Worm (Caenorhabditis elegans) whole organism, mixed stage, embryonic: ENCODE data around the gene spr-1.

Experiments used
- M03D4.4 ChIP-seq: sonication (generic microtip); optimal IDR thresholded peaks from 2 replicates; lab custom pipeline; 2017; ENCODE audit warnings: mild to moderate bottlenecking, missing genetic modification characterization, missing compliant biosample characterization
- bed-3 ChIP-seq: fragments of 200-800 bp; sonication (Bioruptor generic); optimal IDR thresholded peaks from 3 replicates; lab custom pipeline; 2018; ENCODE audit warnings: mild to moderate bottlenecking, missing genetic modification characterization, moderate library complexity, missing compliant biosample characterization
- blmp-1 ChIP-seq: fragments of 150-350 bp; optimal IDR thresholded peaks from 2 replicates; lab custom pipeline; 2014; ENCODE audit warnings: missing biosample characterization, missing genetic modification characterization
- ceh-39 ChIP-seq: fragments of 150-350 bp; optimal IDR thresholded peaks from 2 replicates; lab custom pipeline; 2014; ENCODE audit warnings: missing biosample characterization, missing genetic modification characterization
- ces-1 ChIP-seq: fragments of 150-350 bp; optimal IDR thresholded peaks from 2 replicates; lab custom pipeline; 2014; ENCODE audit warnings: missing biosample characterization, missing genetic modification reagents, missing genetic modification characterization
- cnd-1 ChIP-seq: fragments of 200-800 bp; sonication (Bioruptor generic); optimal IDR thresholded peaks from 2 replicates; lab custom pipeline; 2018; ENCODE audit warnings: mild to moderate bottlenecking, missing genetic modification characterization, missing compliant biosample characterization
- drap-1 ChIP-seq: fragments of 200-800 bp; sonication (Bioruptor generic); optimal IDR thresholded peaks from 3 replicates; lab custom pipeline; 2018; ENCODE audit warnings: mild to moderate bottlenecking, missing genetic modification characterization, missing compliant biosample characterization
- elt-1 ChIP-seq: sonication (generic microtip); optimal IDR thresholded peaks from 2 replicates; lab custom pipeline; 2017; ENCODE audit warnings: missing genetic modification characterization, mild to moderate bottlenecking, missing compliant biosample characterization, antibody characterized with exemption, moderate library complexity, borderline replicate concordance; ENCODE audit not compliant: insufficient read depth
- elt-3 ChIP-seq: fragments of 150-350 bp; optimal IDR thresholded peaks from 2 replicates; lab custom pipeline; 2014; ENCODE audit warnings: missing biosample characterization, missing genetic modification characterization
- flh-1 ChIP-seq: fragments of 200-800 bp; sonication (Bioruptor generic); optimal IDR thresholded peaks from 2 replicates; lab custom pipeline; 2018; ENCODE audit warnings: mild to moderate bottlenecking, missing genetic modification characterization, moderate library complexity, missing compliant biosample characterization
- hlh-1 ChIP-seq: fragments of 150-350 bp; optimal IDR thresholded peaks from 2 replicates; lab custom pipeline; 2014; ENCODE audit warnings: missing biosample characterization, missing genetic modification reagents, missing genetic modification characterization
- lin-13 ChIP-seq: fragments of 150-350 bp; optimal IDR thresholded peaks from 2 replicates; lab custom pipeline; 2014; ENCODE audit warnings: missing biosample characterization, missing genetic modification characterization
- lin-32 ChIP-seq: fragments of 200-800 bp; sonication (Bioruptor generic); optimal IDR thresholded peaks from 2 replicates; lab custom pipeline; 2018; ENCODE audit warnings: mild to moderate bottlenecking, missing genetic modification characterization, missing compliant biosample characterization
- mab-5 ChIP-seq: fragments of 150-350 bp; optimal IDR thresholded peaks from 2 replicates; lab custom pipeline; 2014; ENCODE audit warnings: missing biosample characterization, missing genetic modification characterization
- mep-1 ChIP-seq: fragments of 150-350 bp; optimal IDR thresholded peaks from 2 replicates; lab custom pipeline; 2017; ENCODE audit warnings: missing biosample characterization, missing genetic modification reagents, missing genetic modification characterization, inconsistent platforms
- mls-2 ChIP-seq: sonication (generic microtip); optimal IDR thresholded peaks from 2 replicates; lab custom pipeline; 2016; ENCODE audit warnings: mild to moderate bottlenecking, missing genetic modification characterization, moderate library complexity, missing compliant biosample characterization
- nhr-12 ChIP-seq: fragments of 150-350 bp; optimal IDR thresholded peaks from 2 replicates; lab custom pipeline; 2014; ENCODE audit warnings: missing biosample characterization, missing genetic modification characterization
- nhr-2 ChIP-seq: fragments of 150-350 bp; optimal IDR thresholded peaks from 2 replicates; lab custom pipeline; 2014; ENCODE audit warnings: missing biosample characterization, missing genetic modification characterization
- nhr-237 ChIP-seq: fragments of 150-350 bp; optimal IDR thresholded peaks from 2 replicates; lab custom pipeline; 2014; ENCODE audit warnings: missing biosample characterization, missing genetic modification characterization
- nhr-28 ChIP-seq: fragments of 150-350 bp; optimal IDR thresholded peaks from 2 replicates; lab custom pipeline; 2014; ENCODE audit warnings: missing biosample characterization, missing genetic modification characterization
- nhr-76 ChIP-seq: sonication (generic microtip); optimal IDR thresholded peaks from 2 replicates; lab custom pipeline; 2017; ENCODE audit warnings: missing biosample characterization, missing genetic modification characterization
- pha-4 ChIP-seq: fragments of 150-350 bp; optimal IDR thresholded peaks from 2 replicates; lab custom pipeline; 2018; ENCODE audit warnings: missing biosample characterization, missing genetic modification reagents, missing genetic modification characterization
- sem-2 ChIP-seq: fragments of 200-800 bp; sonication (Bioruptor generic); optimal IDR thresholded peaks from 2 replicates; lab custom pipeline; 2018; ENCODE audit warnings: mild to moderate bottlenecking, missing genetic modification characterization, missing compliant biosample characterization
- snpc-4 ChIP-seq: fragments of 150-350 bp; optimal IDR thresholded peaks from 2 replicates; lab custom pipeline; 2014; ENCODE audit warnings: missing biosample characterization, missing genetic modification characterization
- sptf-1 ChIP-seq: sonication (generic microtip); optimal IDR thresholded peaks from 2 replicates; lab custom pipeline; 2017; ENCODE audit warnings: mild to moderate bottlenecking, missing genetic modification characterization, moderate library complexity, missing compliant biosample characterization
- unc-120 ChIP-seq: sonication (generic microtip); optimal IDR thresholded peaks from 2 replicates; lab custom pipeline; 2017; ENCODE audit warnings: missing genetic modification characterization, missing compliant biosample characterization; ENCODE audit not compliant: poor library complexity, severe bottlenecking
- unc-39 ChIP-seq: fragments of 150-350 bp; optimal IDR thresholded peaks from 2 replicates; lab custom pipeline; 2014; ENCODE audit warnings: missing biosample characterization, missing genetic modification characterization
- unc-62 ChIP-seq: fragments of 150-350 bp; optimal IDR thresholded peaks from 2 replicates; lab custom pipeline; 2014; ENCODE audit warnings: missing biosample characterization, missing genetic modification reagents, missing genetic modification characterization
- zip-8 ChIP-seq: fragments of 150-350 bp; optimal IDR thresholded peaks from 2 replicates; lab custom pipeline; 2014; ENCODE audit warnings: missing biosample characterization, missing genetic modification characterization
- ztf-11 ChIP-seq: fragments of 150-350 bp; optimal IDR thresholded peaks from 2 replicates; lab custom pipeline; 2014; ENCODE audit warnings: missing biosample characterization, missing genetic modification characterization

Gene spr-1

ce11 chrV:8129252-8129651 is at the start of gene spr-1:
Gene spr-1 (minus strand): TSS chrV:8129352.
- TF ChIP-seq lin-32 (GFP tag; lab: Kevin White, UChicago) (no peak), nhr-12 (no peak), mep-1 (tag; lab: Kevin White, UChicago) (no peak), sem-2 (GFP tag; lab: Kevin White, UChicago) (no peak), nhr-2 (tag; lab: Kevin White, UChicago) (no peak), ceh-39 (no peak), pha-4 (tag; lab: Kevin White, UChicago) (no peak), mab-5 (tag; lab: Kevin White, UChicago) (no peak)

- TF ChIP-seq nhr-2 (tag; lab: Kevin White, UChicago) = no peak
- TF ChIP-seq elt-1 = no peak
- no peak for TF ChIP-seq elt-3 (tag; lab: Kevin White, UChicago)
Measured at ce11 chrV:8178279-8178678, 49.1 kb upstream of the spr-1 start.

ce11 chrV:8177349-8177748 is 48.2 kb upstream of the spr-1 start, which contains the start of gene F20D6.9:
Gene F20D6.9 (minus strand): TSS chrV:8177449.
- TF ChIP-seq nhr-237 (tag; lab: Kevin White, UChicago) = no peak
- TF ChIP-seq ztf-11 (tag; lab: Kevin White, UChicago) = no peak
- TF ChIP-seq ces-1 (GFP tag; lab: Kevin White, UChicago) = no peak
- no peak for TF ChIP-seq unc-39 (tag; lab: Kevin White, UChicago)
- no peak for TF ChIP-seq blmp-1
- TF ChIP-seq snpc-4 (tag; lab: Kevin White, UChicago) = no peak
- TF ChIP-seq mep-1 (tag; lab: Kevin White, UChicago) = no peak
- no peak for TF ChIP-seq nhr-76 (tag; lab: Kevin White, UChicago)
- TF ChIP-seq nhr-2 (tag; lab: Kevin White, UChicago) = no peak
- TF ChIP-seq cnd-1 = no peak
- no peak for TF ChIP-seq nhr-28 (tag; lab: Kevin White, UChicago)
- no peak for TF ChIP-seq zip-8
- TF ChIP-seq mls-2 (tag; lab: Kevin White, UChicago) = no peak
- no peak for TF ChIP-seq M03D4.4 (tag; lab: Kevin White, UChicago)
- TF ChIP-seq mab-5 (tag; lab: Kevin White, UChicago) = no peak
- no peak for TF ChIP-seq sem-2 (GFP tag; lab: Kevin White, UChicago)

ce11 chrV:8171688-8172087 is 42.5 kb upstream of the spr-1 start:
- no peak for TF ChIP-seq mab-5 (tag; lab: Kevin White, UChicago)
- no peak for TF ChIP-seq ceh-39
- no peak for TF ChIP-seq sptf-1 (tag; lab: Kevin White, UChicago)
- TF ChIP-seq lin-13 (tag; lab: Kevin White, UChicago) = no peak
- TF ChIP-seq lin-32 (GFP tag; lab: Kevin White, UChicago) = no peak
- no peak for TF ChIP-seq nhr-76 (tag; lab: Kevin White, UChicago)
- no peak for TF ChIP-seq bed-3 (GFP tag; lab: Kevin White, UChicago)
- no peak for TF ChIP-seq ztf-11 (tag; lab: Kevin White, UChicago)
- no peak for TF ChIP-seq unc-62
- no peak for TF ChIP-seq hlh-1 (tag; lab: Kevin White, UChicago)
- TF ChIP-seq blmp-1 = no peak
- TF ChIP-seq flh-1 (GFP tag; lab: Kevin White, UChicago) = no peak
- TF ChIP-seq elt-3 (tag; lab: Kevin White, UChicago) = no peak

ce11 chrV:8170300-8170699 is 41.1 kb upstream of the spr-1 start:
- TF ChIP-seq unc-120 (no peak), ces-1 (GFP tag; lab: Kevin White, UChicago) (peak; percentile 56)

- TF ChIP-seq unc-62 (no peak), bed-3 (GFP tag; lab: Kevin White, UChicago) (no peak), zip-8 (no peak), elt-1 (no peak), mep-1 (tag; lab: Kevin White, UChicago) (no peak), sem-2 (GFP tag; lab: Kevin White, UChicago) (no peak), ztf-11 (tag; lab: Kevin White, UChicago) (no peak), unc-120 (no peak), drap-1 (GFP tag; lab: Kevin White, UChicago) (no peak), nhr-76 (tag; lab: Kevin White, UChicago) (no peak), pha-4 (tag; lab: Kevin White, UChicago) (no peak)
Measured at ce11 chrV:8169150-8169549, 40.0 kb upstream of the spr-1 start.
